Worm (Caenorhabditis elegans): ENCODE measurements around the gene Y49A3A.4.
A peak's percentile ranks its signal among the peaks of the same experiment; 100 is the strongest.

Gene Y49A3A.4

ce11 chrV:14364586-14365248 lies 6.0 kb upstream of the Y49A3A.4 start:
- TF ChIP-seq ZK546.5 (tag; optimal IDR thresholded peaks at IDR 0.05): no peak
- no peak for TF ChIP-seq skn-1 (tag; optimal IDR thresholded peaks at IDR 0.05)
- no peak for TF ChIP-seq ceh-9 (tag; optimal IDR thresholded peaks at IDR 0.05)
- TF ChIP-seq nhr-25 (tag; optimal IDR thresholded peaks at IDR 0.05): peak; percentile 88
- no peak for TF ChIP-seq tbx-2 (tag; optimal IDR thresholded peaks at IDR 0.05)
- TF ChIP-seq nhr-43 (tag; optimal IDR thresholded peaks at IDR 0.05; ENCODE audit: poor library complexity, severe bottlenecking): peak; percentile 46
- TF ChIP-seq ztf-11 (tag; optimal IDR thresholded peaks at IDR 0.05): peak; percentile 33
- peak; percentile 66 for TF ChIP-seq hmg-11 (tag; optimal IDR thresholded peaks at IDR 0.05)
- no peak for TF ChIP-seq mml-1 (tag; optimal IDR thresholded peaks at IDR 0.05)
- peak; percentile 29 for TF ChIP-seq lsy-12 (tag; optimal IDR thresholded peaks at IDR 0.05)
- peak; percentile 14 for TF ChIP-seq nhr-23 (tag; optimal IDR thresholded peaks at IDR 0.05)
- TF ChIP-seq ama-1 (optimal IDR thresholded peaks at IDR 0.05): peak; percentile 35
- no peak for TF ChIP-seq ceh-16 (tag; optimal IDR thresholded peaks at IDR 0.05)
- TF ChIP-seq lin-39 (tag; optimal IDR thresholded peaks at IDR 0.05): peak; percentile 47
- peak; percentile 100 for TF ChIP-seq nfya-1 (tag; optimal IDR thresholded peaks at IDR 0.05; ENCODE audit: insufficient read depth)
- no peak for TF ChIP-seq nhr-67 (tag; optimal IDR thresholded peaks at IDR 0.05)
- TF ChIP-seq unc-62 (GFP tag; optimal IDR thresholded peaks at IDR 0.05): no peak
- no peak for TF ChIP-seq ceh-28 (tag; optimal IDR thresholded peaks at IDR 0.05)
- TF ChIP-seq snpc-4 (tag; optimal IDR thresholded peaks at IDR 0.05): no peak

DNA sequence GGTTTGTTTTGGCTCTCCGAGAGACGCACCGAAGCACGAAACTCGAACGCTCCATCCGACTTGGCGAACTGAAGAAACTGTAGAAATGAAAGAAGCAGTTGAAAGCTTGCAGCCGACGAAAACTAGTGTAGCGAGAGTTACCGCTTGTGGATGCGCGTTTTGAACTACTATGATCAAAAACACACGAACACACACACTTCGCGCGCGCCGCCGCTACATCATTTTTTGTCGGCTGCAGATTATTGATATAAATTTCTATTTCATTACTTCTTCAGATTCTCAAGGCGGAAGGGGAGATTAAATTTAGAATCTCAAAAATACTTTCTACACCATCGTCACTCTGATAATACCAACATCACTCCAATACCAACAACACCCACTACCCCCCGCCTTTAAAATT lies 3.3 kb upstream of the Y49A3A.4 start:
- TF ChIP-seq nhr-12 (tag; optimal IDR thresholded peaks at IDR 0.05): no peak
- no peak for TF ChIP-seq nhr-237 (tag; optimal IDR thresholded peaks at IDR 0.05)
- no peak for TF ChIP-seq elt-2 (tag; optimal IDR thresholded peaks at IDR 0.05)
- no peak for TF ChIP-seq ceh-82 (tag; optimal IDR thresholded peaks at IDR 0.05)
- TF ChIP-seq unc-62 (GFP tag; optimal IDR thresholded peaks at IDR 0.05): no peak

ce11 chrV:14357347-14357746 lies 1.3 kb downstream of the Y49A3A.4 start:
- peak; percentile 86 for TF ChIP-seq nfya-1 (tag; optimal IDR thresholded peaks at IDR 0.05; ENCODE audit: insufficient read depth)

ce11 chrV:14355738-14356368 lies 2.8 kb downstream of the Y49A3A.4 start, which contains the start of gene cyn-1:
TSS of gene cyn-1 (plus strand) at chrV:14356076.
- peak; percentile 91 for TF ChIP-seq nhr-23 (tag; optimal IDR thresholded peaks at IDR 0.05)
- TF ChIP-seq egl-27 (tag; optimal IDR thresholded peaks at IDR 0.05): no peak
- peak; percentile 40 for TF ChIP-seq elt-2 (tag; optimal IDR thresholded peaks at IDR 0.05)
- TF ChIP-seq egl-5 (tag; optimal IDR thresholded peaks at IDR 0.05): peak; percentile 87
- no peak for TF ChIP-seq fos-1 (tag; optimal IDR thresholded peaks at IDR 0.05)
- peak; percentile 94 for TF ChIP-seq nfya-1 (tag; optimal IDR thresholded peaks at IDR 0.05; ENCODE audit: insufficient read depth)
- no peak for TF ChIP-seq elt-1 (tag; optimal IDR thresholded peaks at IDR 0.05)
- no peak for TF ChIP-seq mdl-1 (tag; optimal IDR thresholded peaks at IDR 0.05)
- TF ChIP-seq jun-1 (tag; optimal IDR thresholded peaks at IDR 0.05): peak; percentile 77
- no peak for TF ChIP-seq unc-62 (GFP tag; optimal IDR thresholded peaks at IDR 0.05)
- no peak for TF ChIP-seq nhr-237 (tag; optimal IDR thresholded peaks at IDR 0.05)
- TF ChIP-seq unc-39 (tag; optimal IDR thresholded peaks at IDR 0.05): no peak
- no peak for TF ChIP-seq ama-1 (optimal IDR thresholded peaks at IDR 0.05)
- TF ChIP-seq zag-1 (tag; optimal IDR thresholded peaks at IDR 0.05): no peak
- no peak for TF ChIP-seq elt-3 (tag; optimal IDR thresholded peaks at IDR 0.05)
- TF ChIP-seq eor-1 (tag; optimal IDR thresholded peaks at IDR 0.05): no peak
- TF ChIP-seq skn-1 (tag; optimal IDR thresholded peaks at IDR 0.05): no peak
- TF ChIP-seq snpc-4 (tag; optimal IDR thresholded peaks at IDR 0.05): peak; percentile 86
- TF ChIP-seq nhr-25 (tag; optimal IDR thresholded peaks at IDR 0.05): peak; percentile 35
- TF ChIP-seq tbx-2 (tag; optimal IDR thresholded peaks at IDR 0.05): peak; percentile 69
- TF ChIP-seq nhr-12 (tag; optimal IDR thresholded peaks at IDR 0.05): no peak
- peak; percentile 88 for TF ChIP-seq lin-15B (tag; optimal IDR thresholded peaks at IDR 0.05)
- no peak for TF ChIP-seq ZK546.5 (tag; optimal IDR thresholded peaks at IDR 0.05)
- peak; percentile 93 for TF ChIP-seq pha-4 (tag; optimal IDR thresholded peaks at IDR 0.05)
- TF ChIP-seq mml-1 (tag; optimal IDR thresholded peaks at IDR 0.05): no peak
- no peak for TF ChIP-seq nhr-67 (tag; optimal IDR thresholded peaks at IDR 0.05)
- TF ChIP-seq ztf-4 (tag; optimal IDR thresholded peaks at IDR 0.05): no peak
- TF ChIP-seq pqm-1 (tag; optimal IDR thresholded peaks at IDR 0.05): no peak
- TF ChIP-seq nhr-11 (tag; optimal IDR thresholded peaks at IDR 0.05): no peak
- TF ChIP-seq fkh-10 (GFP tag; optimal IDR thresholded peaks at IDR 0.05): peak; percentile 38
- no peak for TF ChIP-seq nhr-28 (tag; optimal IDR thresholded peaks at IDR 0.05)
- TF ChIP-seq R02D3.7 (tag; optimal IDR thresholded peaks at IDR 0.05): peak; percentile 72
- peak; percentile 76 for TF ChIP-seq nhr-43 (tag; optimal IDR thresholded peaks at IDR 0.05; ENCODE audit: poor library complexity, severe bottlenecking)
- no peak for TF ChIP-seq fkh-2 (tag; optimal IDR thresholded peaks at IDR 0.05)
- peak; percentile 41 for TF ChIP-seq hmg-11 (tag; optimal IDR thresholded peaks at IDR 0.05)
- no peak for TF ChIP-seq nhr-76 (tag; optimal IDR thresholded peaks at IDR 0.05)
- TF ChIP-seq lin-39 (tag; optimal IDR thresholded peaks at IDR 0.05): peak; percentile 28
- no peak for TF ChIP-seq ztf-11 (tag; optimal IDR thresholded peaks at IDR 0.05)
- TF ChIP-seq ceh-82 (tag; optimal IDR thresholded peaks at IDR 0.05): peak; percentile 26
- peak; percentile 77 for TF ChIP-seq lsy-12 (tag; optimal IDR thresholded peaks at IDR 0.05)
